Fruit fly (Drosophila melanogaster) whole organism, embryonic: ENCODE data around the gene Eip75B.

ENCODE experiments used
- CG10321 ChIP-seq: fragments of 200-800 bp; sonication (Bioruptor generic); IDR thresholded peaks from 2 replicates; pipeline ENCODE4 v1.3.6; 2022; ENCODE audit warnings: missing biosample characterization, missing genetic modification characterization
- CG10462 ChIP-seq: fragments of 200-800 bp; sonication (Bioruptor generic); optimal IDR thresholded peaks from 2 replicates; lab custom pipeline; 2016; ENCODE audit warnings: missing biosample characterization, missing genetic modification characterization
- CG12744 ChIP-seq: fragments of 200-800 bp; sonication (Bioruptor generic); optimal IDR thresholded peaks from 2 replicates; lab custom pipeline; 2016; ENCODE audit warnings: missing biosample characterization, missing genetic modification characterization
- CG15514 ChIP-seq: fragments of 200-800 bp; sonication (Bioruptor generic); optimal IDR thresholded peaks from 3 replicates; lab custom pipeline; 2017; ENCODE audit warnings: missing biosample characterization, missing genetic modification characterization, mild to moderate bottlenecking, moderate library complexity, missing genetic modification reagents
- CG18476 ChIP-seq: fragments of 200-800 bp; sonication (Bioruptor generic); optimal IDR thresholded peaks from 2 replicates; lab custom pipeline; 2016; ENCODE audit warnings: missing biosample characterization, mild to moderate bottlenecking, missing genetic modification characterization
- CG3281 ChIP-seq: fragments of 200-800 bp; sonication (Bioruptor generic); optimal IDR thresholded peaks from 3 replicates; lab custom pipeline; 2017; ENCODE audit warnings: missing biosample characterization, mild to moderate bottlenecking, missing genetic modification characterization
- CG33213 ChIP-seq: fragments of 200-800 bp; sonication (Bioruptor generic); optimal IDR thresholded peaks from 3 replicates; lab custom pipeline; 2016; ENCODE audit warnings: missing biosample characterization, missing genetic modification characterization
- CG33557 ChIP-seq: fragments of 200-800 bp; sonication (Bioruptor generic); optimal IDR thresholded peaks from 2 replicates; lab custom pipeline; 2019; ENCODE audit warnings: missing biosample characterization, mild to moderate bottlenecking, missing genetic modification characterization, moderate library complexity
- CG34224 ChIP-seq: fragments of 200-800 bp; sonication (Bioruptor generic); IDR thresholded peaks from 3 replicates; pipeline ENCODE4 v1.3.6; 2022; ENCODE audit warnings: missing biosample characterization, missing genetic modification characterization; ENCODE audit not compliant: partially characterized antibody
- CG43689 ChIP-seq: fragments of 200-800 bp; sonication (Bioruptor generic); IDR thresholded peaks from 2 replicates; pipeline ENCODE4 v1.3.6; 2022; ENCODE audit warnings: missing biosample characterization, missing genetic modification characterization
- CG4617 ChIP-seq: fragments of 200-800 bp; sonication (Bioruptor generic); optimal IDR thresholded peaks from 3 replicates; lab custom pipeline; 2016; ENCODE audit warnings: missing biosample characterization, missing genetic modification characterization, borderline replicate concordance
- CG4820 ChIP-seq: fragments of 200-800 bp; sonication (Bioruptor generic); optimal IDR thresholded peaks from 3 replicates; lab custom pipeline; 2016; ENCODE audit warnings: missing biosample characterization, missing genetic modification characterization
- CG6813 ChIP-seq: fragments of 200-800 bp; sonication (Bioruptor generic); optimal IDR thresholded peaks from 2 replicates; lab custom pipeline; 2017; ENCODE audit warnings: missing biosample characterization, missing genetic modification characterization, mild to moderate bottlenecking, moderate library complexity, missing genetic modification reagents
- CG6854 ChIP-seq: fragments of 200-800 bp; sonication (Bioruptor generic); optimal IDR thresholded peaks from 3 replicates; lab custom pipeline; 2017; ENCODE audit warnings: missing biosample characterization, mild to moderate bottlenecking, missing genetic modification characterization
- CoRest ChIP-seq: fragments of 200-800 bp; sonication (Bioruptor generic); optimal IDR thresholded peaks from 3 replicates; lab custom pipeline; 2018; ENCODE audit warnings: missing biosample characterization, mild to moderate bottlenecking, missing genetic modification characterization, moderate library complexity
- Dbx ChIP-seq: fragments of 200-800 bp; sonication (Bioruptor generic); IDR thresholded peaks from 3 replicates; pipeline ENCODE4 v1.3.6; 2022; ENCODE audit warnings: missing biosample characterization, missing genetic modification characterization
- Dfd ChIP-seq, 2 experiments: fragments of >200 bp; optimal IDR thresholded peaks; 2 replicates each; lab custom pipeline; 2017; ENCODE audit warnings: missing biosample characterization in 2 of 2, missing genetic modification characterization in 2 of 2
- HLH54F ChIP-seq: fragments of 200-800 bp; sonication (Bioruptor generic); optimal IDR thresholded peaks from 3 replicates; lab custom pipeline; 2016; ENCODE audit warnings: missing biosample characterization, missing genetic modification characterization
- HmgZ ChIP-seq: fragments of 200-800 bp; sonication (Bioruptor generic); optimal IDR thresholded peaks from 2 replicates; lab custom pipeline; 2018; ENCODE audit warnings: missing biosample characterization, mild to moderate bottlenecking, missing genetic modification characterization
- Max ChIP-seq: fragments of 200-800 bp; sonication (Bioruptor generic); optimal IDR thresholded peaks from 2 replicates; lab custom pipeline; 2016; ENCODE audit warnings: missing biosample characterization, mild to moderate bottlenecking, missing genetic modification characterization
- Mes4 ChIP-seq: fragments of 200-800 bp; sonication (Bioruptor generic); optimal IDR thresholded peaks from 2 replicates; lab custom pipeline; 2016; ENCODE audit warnings: missing biosample characterization, missing genetic modification characterization
- Myb ChIP-seq: fragments of 200-800 bp; sonication (Bioruptor generic); optimal IDR thresholded peaks from 2 replicates; lab custom pipeline; 2016; ENCODE audit warnings: missing biosample characterization, missing genetic modification characterization
- NC2α ChIP-seq: fragments of 200-800 bp; sonication (Bioruptor generic); optimal IDR thresholded peaks from 2 replicates; lab custom pipeline; 2016; ENCODE audit warnings: missing biosample characterization, missing genetic modification characterization
- NFAT ChIP-seq: fragments of 200-800 bp; sonication (Bioruptor generic); IDR thresholded peaks from 2 replicates; pipeline ENCODE4 v1.3.6; 2022; ENCODE audit warnings: missing biosample characterization, missing genetic modification characterization
- NK7.1 ChIP-seq: fragments of 200-800 bp; sonication (Bioruptor generic); optimal IDR thresholded peaks from 3 replicates; lab custom pipeline; 2016; ENCODE audit warnings: missing biosample characterization, missing genetic modification characterization
- Tbp ChIP-seq: fragments of >200 bp; optimal IDR thresholded peaks from 2 replicates; lab custom pipeline; 2018; ENCODE audit warnings: missing biosample characterization, missing genetic modification characterization
- Trl ChIP-seq, 3 experiments: fragments of >200 bp in 2 of 3; fragments of 200-800 bp in 1 of 3; sonication (Bioruptor generic) in 1 of 3; optimal IDR thresholded peaks; 2 replicates in 1 of 3; 3 replicates in 2 of 3; lab custom pipeline; 2016 to 2017; ENCODE audit warnings: missing biosample characterization in 1 of 3, missing genetic modification characterization in 1 of 3
- bbx ChIP-seq: fragments of 200-800 bp; sonication (Bioruptor generic); IDR thresholded peaks from 2 replicates; pipeline ENCODE4 v1.3.6; 2022; ENCODE audit warnings: missing biosample characterization, missing genetic modification characterization; ENCODE audit not compliant: partially characterized antibody
- bcd ChIP-seq: fragments of 200-800 bp; sonication (Bioruptor generic); optimal IDR thresholded peaks from 2 replicates; lab custom pipeline; 2017; ENCODE audit warnings: missing biosample characterization, mild to moderate bottlenecking, missing genetic modification characterization
- cato ChIP-seq: fragments of 200-800 bp; sonication (Bioruptor generic); optimal IDR thresholded peaks from 2 replicates; lab custom pipeline; 2016; ENCODE audit warnings: missing biosample characterization, missing genetic modification characterization, borderline replicate concordance
- ci ChIP-seq: fragments of 200-800 bp; sonication (Bioruptor generic); IDR thresholded peaks from 3 replicates; pipeline ENCODE4 v1.3.6; 2022; ENCODE audit warnings: missing biosample characterization, missing genetic modification characterization
- crc ChIP-seq: fragments of 200-800 bp; sonication (Bioruptor generic); optimal IDR thresholded peaks from 2 replicates; lab custom pipeline; 2016; ENCODE audit warnings: missing biosample characterization, missing genetic modification characterization
- cwo ChIP-seq: fragments of 200-800 bp; sonication (Bioruptor generic); optimal IDR thresholded peaks from 3 replicates; lab custom pipeline; 2017; ENCODE audit warnings: missing biosample characterization, missing genetic modification characterization, mild to moderate bottlenecking, moderate library complexity, missing genetic modification reagents
- dan ChIP-seq: fragments of 200-800 bp; sonication (Bioruptor generic); IDR thresholded peaks from 2 replicates; pipeline ENCODE4 v1.3.6; 2022; ENCODE audit warnings: missing biosample characterization, missing genetic modification characterization
- dm ChIP-seq: fragments of 200-800 bp; sonication (Bioruptor generic); optimal IDR thresholded peaks from 3 replicates; lab custom pipeline; 2016; ENCODE audit warnings: missing biosample characterization, missing genetic modification characterization
- gro ChIP-seq: fragments of 200-800 bp; sonication (Bioruptor generic); optimal IDR thresholded peaks from 2 replicates; lab custom pipeline; 2016; ENCODE audit warnings: missing biosample characterization, missing genetic modification characterization
- gt ChIP-seq: fragments of 200-800 bp; sonication (Bioruptor generic); IDR thresholded peaks from 2 replicates; pipeline ENCODE4 v1.3.6; 2022; ENCODE audit warnings: missing biosample characterization, missing genetic modification characterization
- jing ChIP-seq: fragments of 200-800 bp; sonication (Bioruptor generic); optimal IDR thresholded peaks from 2 replicates; lab custom pipeline; 2018; ENCODE audit warnings: missing biosample characterization, mild to moderate bottlenecking, missing genetic modification characterization
- jumu ChIP-seq: fragments of 200-800 bp; sonication (Bioruptor generic); optimal IDR thresholded peaks from 3 replicates; lab custom pipeline; 2016; ENCODE audit warnings: missing biosample characterization, missing genetic modification characterization
- lmd ChIP-seq: fragments of 200-800 bp; sonication (Bioruptor generic); IDR thresholded peaks from 2 replicates; pipeline ENCODE4 v1.3.6; 2022; ENCODE audit warnings: missing biosample characterization, missing genetic modification characterization
- maf-S ChIP-seq: fragments of 200-800 bp; sonication (Bioruptor generic); optimal IDR thresholded peaks from 2 replicates; lab custom pipeline; 2016; ENCODE audit warnings: missing biosample characterization, missing genetic modification characterization
- pita ChIP-seq: fragments of 200-800 bp; sonication (Bioruptor generic); optimal IDR thresholded peaks from 2 replicates; lab custom pipeline; 2017; ENCODE audit warnings: missing biosample characterization, mild to moderate bottlenecking, missing genetic modification characterization
- psq ChIP-seq: fragments of 200-800 bp; sonication (Bioruptor generic); optimal IDR thresholded peaks from 2 replicates; lab custom pipeline; 2017; ENCODE audit warnings: missing biosample characterization, missing genetic modification characterization
- ranshi ChIP-seq: fragments of 200-800 bp; sonication (Bioruptor generic); IDR thresholded peaks from 2 replicates; pipeline ENCODE4 v1.3.6; 2022; ENCODE audit warnings: missing biosample characterization, missing genetic modification characterization
- rib ChIP-seq: fragments of 200-800 bp; sonication (Bioruptor generic); IDR thresholded peaks from 2 replicates; pipeline ENCODE4 v1.3.6; 2022; ENCODE audit warnings: missing biosample characterization, missing genetic modification characterization
- salm ChIP-seq: fragments of 200-800 bp; sonication (Bioruptor generic); optimal IDR thresholded peaks from 2 replicates; lab custom pipeline; 2018; ENCODE audit warnings: missing biosample characterization, mild to moderate bottlenecking, missing genetic modification characterization
- slp2 ChIP-seq: fragments of 200-800 bp; sonication (Bioruptor generic); optimal IDR thresholded peaks from 2 replicates; lab custom pipeline; 2016; ENCODE audit warnings: missing biosample characterization, missing genetic modification characterization
- sug ChIP-seq: fragments of 200-800 bp; optimal IDR thresholded peaks from 2 replicates; lab custom pipeline; 2019; ENCODE audit warnings: missing biosample characterization, mild to moderate bottlenecking, missing genetic modification characterization, moderate library complexity
- tap ChIP-seq: fragments of 200-800 bp; optimal IDR thresholded peaks from 3 replicates; lab custom pipeline; 2019; ENCODE audit warnings: missing biosample characterization, mild to moderate bottlenecking, missing genetic modification characterization, moderate library complexity
- tgo ChIP-seq: fragments of 200-800 bp; sonication (Bioruptor generic); IDR thresholded peaks from 3 replicates; pipeline ENCODE4 v1.3.6; 2022; ENCODE audit warnings: missing biosample characterization, missing genetic modification characterization
- usp ChIP-seq: fragments of >200 bp; optimal IDR thresholded peaks from 2 replicates; lab custom pipeline; 2017; ENCODE audit warnings: missing biosample characterization, missing genetic modification characterization

The Eip75B gene

DNA sequence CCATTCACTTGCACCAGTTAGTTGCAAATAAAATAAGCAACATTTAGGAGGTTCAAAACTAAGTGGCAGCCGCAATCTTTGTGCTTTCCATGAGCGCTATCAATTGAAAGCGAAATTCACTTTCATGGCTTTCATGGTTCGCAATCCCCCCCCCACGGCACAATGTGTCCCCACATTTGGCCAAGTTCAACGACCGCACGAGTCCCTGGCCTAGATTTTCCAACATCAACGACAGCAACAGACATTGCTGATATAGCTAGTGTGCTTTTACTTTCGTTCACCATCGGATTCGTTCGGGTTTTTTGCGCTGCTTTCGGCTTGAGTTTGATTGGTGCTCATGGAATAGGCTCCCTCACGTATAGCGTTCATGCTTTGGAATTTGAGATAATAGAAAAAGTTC is 40.9 kb downstream of the Eip75B start (continued):
- TF ChIP-seq pita (GFP tag; lab: Kevin White, UChicago) (no peak), CG15514 (GFP tag; lab: Kevin White, UChicago) (no peak), Myb (GFP tag; lab: Kevin White, UChicago) (no peak), HmgZ (tag; lab: Kevin White, UChicago) (no peak), tap (tag; lab: Kevin White, UChicago) (no peak), jing (GFP tag; lab: Kevin White, UChicago) (no peak), CG34224 (no peak), crc (GFP tag; lab: Kevin White, UChicago) (no peak), usp (GFP tag; lab: Kevin White, UChicago) (no peak), CG10462 (GFP tag; lab: Kevin White, UChicago) (no peak), CG3281 (no peak), CG33557 (GFP tag; lab: Kevin White, UChicago) (no peak), Tbp (GFP tag; lab: Kevin White, UChicago) (no peak), tgo (GFP tag; lab: Robert Waterston, UW) (no peak), dan (GFP tag; lab: Robert Waterston, UW) (no peak), CG10321 (GFP tag; lab: Robert Waterston, UW) (no peak), CG18476 (GFP tag; lab: Kevin White, UChicago) (no peak), CG6854 (GFP tag; lab: Kevin White, UChicago) (no peak), Max (no peak), HLH54F (no peak), jumu (GFP tag; lab: Kevin White, UChicago) (no peak), CG43689 (no peak), rib (peak; percentile 39; the same call in 1 of the 2 replicates), Trl (optimal IDR thresholded peaks at IDR 0.05; lab: Kevin White, UChicago) (no peak), Trl (GFP tag; optimal IDR thresholded peaks at IDR 0.05; lab: Kevin White, UChicago) (no peak), CG4617 (GFP tag; lab: Kevin White, UChicago) (no peak)

DNA sequence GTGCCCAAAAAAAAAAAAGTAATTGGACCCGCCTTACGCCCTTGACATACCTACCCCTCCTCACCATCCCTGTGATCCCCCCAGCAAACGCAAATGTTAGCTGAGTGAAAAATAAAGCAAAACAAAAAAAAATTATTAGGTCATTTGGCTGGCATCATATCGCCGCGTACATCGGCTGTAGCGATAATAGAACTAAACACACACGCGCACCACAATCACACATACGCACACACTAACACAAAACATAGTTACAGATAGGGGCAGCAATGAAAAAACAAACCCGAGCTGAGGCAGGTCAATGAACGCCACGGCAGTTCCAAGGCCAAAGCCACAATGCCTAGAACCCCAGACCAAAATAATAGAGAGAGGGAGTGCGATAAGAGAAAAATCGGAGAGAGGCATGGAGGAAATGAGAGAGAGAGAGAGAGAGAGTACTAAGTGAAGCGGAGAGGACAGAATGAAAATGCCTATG is 42.0 kb downstream of the Eip75B start:
- TF ChIP-seq rib: peak; percentile 69; the same call in 1 of the 2 replicates
- TF ChIP-seq sug (tag; lab: Kevin White, UChicago): peak; percentile 99
- no peak for TF ChIP-seq CG33213 (GFP tag; lab: Kevin White, UChicago)
- TF ChIP-seq psq (GFP tag; lab: Kevin White, UChicago): no peak
- no peak for TF ChIP-seq cato (GFP tag; lab: Kevin White, UChicago)
- TF ChIP-seq gro (GFP tag; lab: Kevin White, UChicago): peak; percentile 66
- no peak for TF ChIP-seq CG12744 (GFP tag; lab: Kevin White, UChicago)
- TF ChIP-seq lmd (GFP tag; lab: Robert Waterston, UW): no peak
- TF ChIP-seq Dfd (GFP tag; optimal IDR thresholded peaks at IDR 0.05; lab: Kevin White, UChicago): no peak
- peak; percentile 12 for TF ChIP-seq salm (tag; lab: Kevin White, UChicago)
- no peak for TF ChIP-seq bcd
- TF ChIP-seq gt (GFP tag; lab: Robert Waterston, UW): no peak
- no peak for TF ChIP-seq NK7.1 (GFP tag; lab: Kevin White, UChicago)
- 0 out of 3 replicates have a peak, but pooled peaks have one; percentile 16 for TF ChIP-seq ci (GFP tag; lab: Robert Waterston, UW)
- TF ChIP-seq bbx (GFP tag; lab: Robert Waterston, UW): no peak
- no peak for TF ChIP-seq slp2
- no peak for TF ChIP-seq CoRest (tag; lab: Kevin White, UChicago)
- no peak for TF ChIP-seq CG4820 (GFP tag; lab: Kevin White, UChicago)
- TF ChIP-seq maf-S (GFP tag; lab: Kevin White, UChicago): no peak
- peak; percentile 33 for TF ChIP-seq CG6813
- no peak for TF ChIP-seq Dbx (GFP tag; lab: Robert Waterston, UW)
- no peak for TF ChIP-seq jing (GFP tag; lab: Kevin White, UChicago)
- no peak for TF ChIP-seq CG10321 (GFP tag; lab: Robert Waterston, UW)
- TF ChIP-seq Mes4 (GFP tag; lab: Kevin White, UChicago): no peak
- TF ChIP-seq usp (GFP tag; lab: Kevin White, UChicago): no peak
- TF ChIP-seq cwo (GFP tag; lab: Kevin White, UChicago): peak; percentile 77
- no peak for TF ChIP-seq NFAT (GFP tag; lab: Robert Waterston, UW)
- TF ChIP-seq dm (GFP tag; lab: Kevin White, UChicago): no peak
- no peak for TF ChIP-seq NC2α (GFP tag; lab: Kevin White, UChicago)
- no peak for TF ChIP-seq ranshi (GFP tag; lab: Robert Waterston, UW)
